Worm (Caenorhabditis elegans) whole organism, L4 larva: Measurements from ENCODE around the gene nac-1.

Experiments
- F26F4.8 ChIP-seq: fragments of 200-800 bp; sonication (Bioruptor generic); conservative IDR thresholded peaks from 2 replicates; pipeline ENCODE4 v1.3.6; 2022; ENCODE audit warnings: missing genetic modification characterization, missing compliant biosample characterization
- Y5F2A.4 ChIP-seq: fragments of 200-800 bp; sonication (Bioruptor generic); optimal IDR thresholded peaks from 2 replicates; lab custom pipeline; 2018; ENCODE audit warnings: mild to moderate bottlenecking, missing genetic modification characterization, missing compliant biosample characterization
- aly-2 ChIP-seq: sonication (generic microtip); optimal IDR thresholded peaks from 2 replicates; lab custom pipeline; 2018; ENCODE audit warnings: missing biosample characterization, missing genetic modification characterization
- ama-1 ChIP-seq: fragments of 150-350 bp; optimal IDR thresholded peaks from 2 replicates; lab custom pipeline; 2014; ENCODE audit warnings: inconsistent platforms, mixed read lengths
- attf-4 ChIP-seq: sonication (generic microtip); optimal IDR thresholded peaks from 3 replicates; lab custom pipeline; 2017; ENCODE audit warnings: missing biosample characterization, missing genetic modification characterization
- daf-12 ChIP-seq: fragments of 150-350 bp; optimal IDR thresholded peaks from 2 replicates; lab custom pipeline; 2014; ENCODE audit warnings: missing biosample characterization, missing genetic modification reagents, missing genetic modification characterization
- hlh-30 ChIP-seq: sonication (generic microtip); optimal IDR thresholded peaks from 2 replicates; lab custom pipeline; 2017; ENCODE audit warnings: antibody characterized with exemption, mild to moderate bottlenecking, missing genetic modification characterization, missing compliant biosample characterization; ENCODE audit not compliant: insufficient read depth
- nhr-76 ChIP-seq: fragments of 150-350 bp; optimal IDR thresholded peaks from 2 replicates; lab custom pipeline; 2014; ENCODE audit warnings: missing biosample characterization, missing genetic modification characterization
- pha-4 ChIP-seq, 2 experiments: fragments of 150-350 bp in 1 of 2; fragments of 200-800 bp in 1 of 2; sonication (Bioruptor generic) in 1 of 2; IDR thresholded peaks in 1 of 2; optimal IDR thresholded peaks in 1 of 2; 2 replicates each; pipeline versions ENCODE4 v1.3.6 to Lab custom; 2014 to 2022; ENCODE audit warnings: missing genetic modification characterization in 2 of 2, missing genetic modification reagents in 2 of 2, missing biosample characterization in 1 of 2, missing compliant biosample characterization in 1 of 2
- pqm-1 ChIP-seq: sonication (generic microtip); optimal IDR thresholded peaks from 2 replicates; lab custom pipeline; 2017; ENCODE audit warnings: missing biosample characterization, missing genetic modification characterization
- tag-97 ChIP-seq: fragments of 200-800 bp; sonication (Bioruptor generic); IDR thresholded peaks from 2 replicates; pipeline ENCODE4 v1.3.6; 2022; ENCODE audit warnings: missing genetic modification characterization, missing compliant biosample characterization
- tra-1 ChIP-seq: fragments of 200-800 bp; sonication (Bioruptor generic); IDR thresholded peaks from 2 replicates; pipeline ENCODE4 v1.3.6; 2022; ENCODE audit warnings: missing genetic modification reagents, missing genetic modification characterization, missing compliant biosample characterization
- zag-1 ChIP-seq: fragments of 150-350 bp; optimal IDR thresholded peaks from 2 replicates; lab custom pipeline; 2014; ENCODE audit warnings: missing biosample characterization, missing genetic modification characterization

ce11 chrX:14894380-14894779 is 565 bp upstream of the nac-1 start:
- TF ChIP-seq zag-1 (tag; lab: Kevin White, UChicago): no peak
- TF ChIP-seq ama-1 (lab: Kevin White, UChicago): no peak
- no peak for TF ChIP-seq F26F4.8 (GFP tag; lab: Robert Waterston, UW)
- no peak for TF ChIP-seq pqm-1 (tag; lab: Kevin White, UChicago)
- no peak for TF ChIP-seq pha-4 (GFP tag; IDR thresholded peaks at IDR 0.05; lab: Robert Waterston, UW)
- no peak for TF ChIP-seq pha-4 (tag; optimal IDR thresholded peaks at IDR 0.05; lab: Kevin White, UChicago)
- no peak for TF ChIP-seq tag-97
- no peak for TF ChIP-seq daf-12
- TF ChIP-seq aly-2 (tag; lab: Kevin White, UChicago): no peak
- no peak for TF ChIP-seq Y5F2A.4
- peak; percentile 62; the same call in 1 of the 2 replicates for TF ChIP-seq tra-1 (GFP tag; lab: Robert Waterston, UW)
- no peak for TF ChIP-seq nhr-76 (tag; lab: Kevin White, UChicago)
- no peak for TF ChIP-seq attf-4 (tag; lab: Kevin White, UChicago)
- TF ChIP-seq hlh-30 (tag; lab: Kevin White, UChicago): peak; percentile 31
